Fruit fly (Drosophila melanogaster): Measurements from ENCODE around the gene GstT3.

Gene GstT3

dm6 chrX:20429482-20430204 lies 37.6 kb upstream of the GstT3 start, which contains the start of the genes CG11710 and mal (continued):
- TF ChIP-seq CG15514 (GFP tag; optimal IDR thresholded peaks at IDR 0.05): peak; percentile 54
- TF ChIP-seq Hsf (GFP tag; optimal IDR thresholded peaks at IDR 0.05): peak; percentile 80
- TF ChIP-seq ase (GFP tag; IDR thresholded peaks at IDR 0.05): no peak
- peak; percentile 78 for TF ChIP-seq CG9932 (GFP tag; IDR thresholded peaks at IDR 0.05)
- peak; percentile 56; the same call in 1 of the 2 replicates for TF ChIP-seq bbx (GFP tag; IDR thresholded peaks at IDR 0.05; ENCODE audit: partially characterized antibody)
- peak; percentile 39 for TF ChIP-seq tx (GFP tag; optimal IDR thresholded peaks at IDR 0.05)
- peak; percentile 38 for TF ChIP-seq NC2β (GFP tag; optimal IDR thresholded peaks at IDR 0.05)
- TF ChIP-seq salm (tag; optimal IDR thresholded peaks at IDR 0.05): peak; percentile 9
- TF ChIP-seq Abd-B (GFP tag; optimal IDR thresholded peaks at IDR 0.05): peak; percentile 85
- TF ChIP-seq HLH4C (GFP tag; IDR thresholded peaks at IDR 0.05; ENCODE audit: partially characterized antibody): peak; percentile 51; the same call in 1 of the 3 replicates
- no peak for TF ChIP-seq CG11696 (GFP tag; IDR thresholded peaks at IDR 0.05)
- peak; percentile 70 for TF ChIP-seq CG6854 (GFP tag; optimal IDR thresholded peaks at IDR 0.05)
- TF ChIP-seq CG32532 (GFP tag; IDR thresholded peaks at IDR 0.05): peak; percentile 78
- TF ChIP-seq tin (GFP tag; optimal IDR thresholded peaks at IDR 0.05): peak; percentile 82
- no peak for TF ChIP-seq Dip2 (GFP tag; IDR thresholded peaks at IDR 0.05)
- TF ChIP-seq ssp (GFP tag; IDR thresholded peaks at IDR 0.05): peak; percentile 69
- TF ChIP-seq CG6175 (GFP tag; IDR thresholded peaks at IDR 0.05): no peak
- TF ChIP-seq maf-S (GFP tag; optimal IDR thresholded peaks at IDR 0.05): peak; percentile 48
- TF ChIP-seq HLHmδ (GFP tag; optimal IDR thresholded peaks at IDR 0.05): no peak
- peak; percentile 73 for TF ChIP-seq Xbp1 (GFP tag; optimal IDR thresholded peaks at IDR 0.05)
- TF ChIP-seq pho (GFP tag; optimal IDR thresholded peaks at IDR 0.05): peak; percentile 48
- TF ChIP-seq CG32767 (GFP tag; IDR thresholded peaks at IDR 0.05): peak; percentile 59; the same call in 1 of the 2 replicates
- no peak for TF ChIP-seq fd102C (GFP tag; optimal IDR thresholded peaks at IDR 0.05)
- peak; percentile 75 for TF ChIP-seq Fer2 (tag; optimal IDR thresholded peaks at IDR 0.05)
- peak; percentile 82 for TF ChIP-seq Dbx (GFP tag; IDR thresholded peaks at IDR 0.05)
- peak; percentile 53 for TF ChIP-seq CG17802 (tag; optimal IDR thresholded peaks at IDR 0.05)
- peak in 1 of 2 experiments; percentile 32 for TF ChIP-seq Hr51 (GFP tag; optimal IDR thresholded peaks at IDR 0.05)
- no peak for TF ChIP-seq CG12236 (GFP tag; optimal IDR thresholded peaks at IDR 0.05)
- TF ChIP-seq CG7987 (GFP tag; optimal IDR thresholded peaks at IDR 0.05): peak; percentile 47
- peak; percentile 35; the same call in 1 of the 3 replicates for TF ChIP-seq CG16813 (GFP tag; IDR thresholded peaks at IDR 0.05; ENCODE audit: partially characterized antibody)
- TF ChIP-seq emc (GFP tag; optimal IDR thresholded peaks at IDR 0.05): peak; percentile 41
- peak; percentile 71 for TF ChIP-seq eyg (GFP tag; optimal IDR thresholded peaks at IDR 0.05)
- TF ChIP-seq Ets65A (GFP tag): peak; percentile 97
- TF ChIP-seq CG1832 (GFP tag; optimal IDR thresholded peaks at IDR 0.05): no peak
- peak; percentile 2 for TF ChIP-seq schlank (tag; optimal IDR thresholded peaks at IDR 0.05)
- peak; percentile 51 for TF ChIP-seq CG13287 (GFP tag; IDR thresholded peaks at IDR 0.05; ENCODE audit: partially characterized antibody)
- TF ChIP-seq Sox100B (GFP tag; optimal IDR thresholded peaks at IDR 0.05): no peak
- TF ChIP-seq wor (GFP tag; IDR thresholded peaks at IDR 0.05): peak; percentile 62
- peak; percentile 44 for TF ChIP-seq Ets97D (GFP tag; optimal IDR thresholded peaks at IDR 0.05)
- peak; percentile 54 for TF ChIP-seq kay (GFP tag; optimal IDR thresholded peaks at IDR 0.05)
- no peak for TF ChIP-seq CG17568 (GFP tag; optimal IDR thresholded peaks at IDR 0.05)
- peak; percentile 37 for TF ChIP-seq CG4617 (GFP tag; optimal IDR thresholded peaks at IDR 0.05; ENCODE audit: borderline replicate concordance)
- no peak for TF ChIP-seq Sox102F (GFP tag; optimal IDR thresholded peaks at IDR 0.05)
- TF ChIP-seq Dll (GFP tag; IDR thresholded peaks at IDR 0.05; ENCODE audit: partially characterized antibody): peak; percentile 62; the same call in 3 of the 4 replicates
- peak; percentile 50; the same call in 1 of the 2 replicates for TF ChIP-seq CG10959 (GFP tag; IDR thresholded peaks at IDR 0.05)
- TF ChIP-seq corto (GFP tag; optimal IDR thresholded peaks at IDR 0.05): no peak
- TF ChIP-seq Six4 (GFP tag; optimal IDR thresholded peaks at IDR 0.05): peak; percentile 81
- no peak for TF ChIP-seq crol (GFP tag; IDR thresholded peaks at IDR 0.05)
- peak; percentile 52 for TF ChIP-seq CG31388 (GFP tag; optimal IDR thresholded peaks at IDR 0.05)

All from whole organism, embryonic.